Worm (Caenorhabditis elegans) whole organism, L3 larva: ENCODE data around the gene F12A10.1.

Source experiments
- R02D3.7 ChIP-seq: fragments of 150-350 bp; optimal IDR thresholded peaks from 2 replicates; lab custom pipeline; 2014; ENCODE audit warnings: missing biosample characterization, missing genetic modification characterization
- aly-2 ChIP-seq: fragments of 150-350 bp; optimal IDR thresholded peaks from 2 replicates; lab custom pipeline; 2014; ENCODE audit warnings: missing biosample characterization, missing genetic modification characterization
- ama-1 ChIP-seq: fragments of 150-350 bp; optimal IDR thresholded peaks from 2 replicates; lab custom pipeline; 2018
- ceh-16 ChIP-seq: sonication (generic microtip); optimal IDR thresholded peaks from 2 replicates; lab custom pipeline; 2017; ENCODE audit warnings: missing biosample characterization, missing genetic modification characterization
- ceh-28 ChIP-seq: fragments of 150-350 bp; optimal IDR thresholded peaks from 2 replicates; lab custom pipeline; 2014; ENCODE audit warnings: missing biosample characterization, missing genetic modification reagents, missing genetic modification characterization
- ceh-82 ChIP-seq: fragments of 150-350 bp; optimal IDR thresholded peaks from 2 replicates; lab custom pipeline; 2014; ENCODE audit warnings: missing biosample characterization, missing genetic modification characterization
- daf-12 ChIP-seq: fragments of 150-350 bp; optimal IDR thresholded peaks from 2 replicates; lab custom pipeline; 2014; ENCODE audit warnings: missing biosample characterization, missing genetic modification reagents, missing genetic modification characterization
- egl-5 ChIP-seq: fragments of 150-350 bp; optimal IDR thresholded peaks from 2 replicates; lab custom pipeline; 2017; ENCODE audit warnings: missing biosample characterization, missing genetic modification reagents, missing genetic modification characterization, inconsistent platforms
- elt-1 ChIP-seq: fragments of 150-350 bp; optimal IDR thresholded peaks from 2 replicates; lab custom pipeline; 2014; ENCODE audit warnings: missing biosample characterization, missing genetic modification characterization
- elt-2 ChIP-seq: sonication (generic microtip); optimal IDR thresholded peaks from 2 replicates; lab custom pipeline; 2016; ENCODE audit warnings: missing genetic modification reagents, mild to moderate bottlenecking, missing genetic modification characterization, missing compliant biosample characterization
- elt-3 ChIP-seq, 3 experiments: fragments of 150-350 bp in 1 of 3; sonication (generic microtip) in 2 of 3; optimal IDR thresholded peaks; 2 replicates in 2 of 3; 4 replicates in 1 of 3; lab custom pipeline; 2014 to 2017; ENCODE audit warnings: missing biosample characterization in 3 of 3, missing genetic modification characterization in 3 of 3
- fkh-10 ChIP-seq: sonication (generic microtip); optimal IDR thresholded peaks from 2 replicates; lab custom pipeline; 2017; ENCODE audit warnings: missing biosample characterization, missing genetic modification reagents, missing genetic modification characterization
- fkh-2 ChIP-seq: fragments of 150-350 bp; optimal IDR thresholded peaks from 2 replicates; lab custom pipeline; 2014; ENCODE audit warnings: missing biosample characterization, missing genetic modification reagents, missing genetic modification characterization
- fos-1 ChIP-seq: fragments of 150-350 bp; optimal IDR thresholded peaks from 2 replicates; lab custom pipeline; 2014; ENCODE audit warnings: missing biosample characterization, missing genetic modification characterization
- hmg-11 ChIP-seq: sonication (generic microtip); optimal IDR thresholded peaks from 2 replicates; lab custom pipeline; 2016; ENCODE audit warnings: missing genetic modification characterization, missing compliant biosample characterization
- jun-1 ChIP-seq: fragments of 150-350 bp; optimal IDR thresholded peaks from 2 replicates; lab custom pipeline; 2014; ENCODE audit warnings: missing biosample characterization, missing genetic modification reagents, missing genetic modification characterization
- lin-15B ChIP-seq: fragments of 150-350 bp; optimal IDR thresholded peaks from 2 replicates; lab custom pipeline; 2014; ENCODE audit warnings: missing biosample characterization, missing genetic modification characterization
- lin-39 ChIP-seq: fragments of 150-350 bp; optimal IDR thresholded peaks from 2 replicates; lab custom pipeline; 2018; ENCODE audit warnings: missing biosample characterization, missing genetic modification reagents, missing genetic modification characterization
- lsy-12 ChIP-seq: sonication (generic microtip); optimal IDR thresholded peaks from 2 replicates; lab custom pipeline; 2016; ENCODE audit warnings: mild to moderate bottlenecking, missing genetic modification characterization, missing compliant biosample characterization
- mdl-1 ChIP-seq: fragments of 150-350 bp; optimal IDR thresholded peaks from 2 replicates; lab custom pipeline; 2014; ENCODE audit warnings: missing biosample characterization, missing genetic modification characterization
- nfya-1 ChIP-seq: sonication (generic microtip); optimal IDR thresholded peaks from 2 replicates; lab custom pipeline; 2017; ENCODE audit warnings: missing genetic modification characterization, mild to moderate bottlenecking, missing compliant biosample characterization, antibody characterized with exemption, moderate library complexity; ENCODE audit not compliant: insufficient read depth
- nhr-11 ChIP-seq: fragments of 150-350 bp; optimal IDR thresholded peaks from 2 replicates; lab custom pipeline; 2014; ENCODE audit warnings: missing biosample characterization, missing genetic modification characterization
- nhr-12 ChIP-seq: fragments of 150-350 bp; optimal IDR thresholded peaks from 2 replicates; lab custom pipeline; 2014; ENCODE audit warnings: missing biosample characterization, missing genetic modification characterization
- nhr-23 ChIP-seq: fragments of 150-350 bp; optimal IDR thresholded peaks from 2 replicates; lab custom pipeline; 2014; ENCODE audit warnings: missing biosample characterization, missing genetic modification reagents, missing genetic modification characterization
- nhr-237 ChIP-seq: fragments of 150-350 bp; optimal IDR thresholded peaks from 2 replicates; lab custom pipeline; 2014; ENCODE audit warnings: missing biosample characterization, missing genetic modification characterization
- nhr-25 ChIP-seq: sonication (generic microtip); optimal IDR thresholded peaks from 2 replicates; lab custom pipeline; 2017; ENCODE audit warnings: missing biosample characterization, missing genetic modification characterization
- nhr-28 ChIP-seq: fragments of 150-350 bp; optimal IDR thresholded peaks from 2 replicates; lab custom pipeline; 2014; ENCODE audit warnings: missing biosample characterization, missing genetic modification characterization
- nhr-43 ChIP-seq: sonication (generic microtip); optimal IDR thresholded peaks from 2 replicates; lab custom pipeline; 2016; ENCODE audit warnings: mild to moderate bottlenecking, missing genetic modification characterization, missing compliant biosample characterization; ENCODE audit not compliant: poor library complexity, severe bottlenecking
- nhr-67 ChIP-seq: fragments of 150-350 bp; optimal IDR thresholded peaks from 2 replicates; lab custom pipeline; 2014; ENCODE audit warnings: missing biosample characterization, missing genetic modification characterization
- nhr-77 ChIP-seq: fragments of 150-350 bp; optimal IDR thresholded peaks from 2 replicates; lab custom pipeline; 2014; ENCODE audit warnings: missing biosample characterization, missing genetic modification characterization
- pha-4 ChIP-seq: fragments of 150-350 bp; optimal IDR thresholded peaks from 2 replicates; lab custom pipeline; 2014; ENCODE audit warnings: missing biosample characterization, missing genetic modification reagents, missing genetic modification characterization
- pqm-1 ChIP-seq: fragments of 150-350 bp; optimal IDR thresholded peaks from 2 replicates; lab custom pipeline; 2017; ENCODE audit warnings: missing biosample characterization, missing genetic modification characterization, inconsistent platforms
- sea-2 ChIP-seq: fragments of 150-350 bp; sonication (generic microtip); optimal IDR thresholded peaks from 4 replicates; lab custom pipeline; 2014; ENCODE audit warnings: missing biosample characterization, missing genetic modification reagents, missing genetic modification characterization
- skn-1 ChIP-seq: fragments of 150-350 bp; optimal IDR thresholded peaks from 2 replicates; lab custom pipeline; 2014; ENCODE audit warnings: missing biosample characterization, missing genetic modification characterization
- snpc-4 ChIP-seq: fragments of 150-350 bp; optimal IDR thresholded peaks from 2 replicates; lab custom pipeline; 2014; ENCODE audit warnings: missing biosample characterization, missing genetic modification characterization
- tbx-2 ChIP-seq: sonication (generic microtip); optimal IDR thresholded peaks from 2 replicates; lab custom pipeline; 2016; ENCODE audit warnings: mild to moderate bottlenecking, missing genetic modification characterization, missing compliant biosample characterization
- unc-39 ChIP-seq: sonication (generic microtip); optimal IDR thresholded peaks from 4 replicates; lab custom pipeline; 2017; ENCODE audit warnings: missing biosample characterization, missing genetic modification characterization
- unc-62 ChIP-seq: fragments of 150-350 bp; sonication (generic microtip); optimal IDR thresholded peaks from 4 replicates; lab custom pipeline; 2014; ENCODE audit warnings: missing biosample characterization, missing genetic modification reagents, missing genetic modification characterization
- zag-1 ChIP-seq: fragments of 150-350 bp; optimal IDR thresholded peaks from 2 replicates; lab custom pipeline; 2014; ENCODE audit warnings: missing biosample characterization, missing genetic modification characterization
- ztf-4 ChIP-seq: fragments of 150-350 bp; optimal IDR thresholded peaks from 2 replicates; lab custom pipeline; 2014; ENCODE audit warnings: missing biosample characterization, missing genetic modification characterization

Gene F12A10.1

ce11 chrII:5511417-5512353 lies 15.3 kb downstream of the F12A10.1 start:
- TF ChIP-seq snpc-4 (tag; lab: Kevin White, UChicago) (no peak), hmg-11 (no peak), ceh-28 (tag; lab: Kevin White, UChicago) (no peak), nhr-11 (tag; lab: Kevin White, UChicago) (no peak), zag-1 (tag; lab: Kevin White, UChicago) (no peak), aly-2 (tag; lab: Kevin White, UChicago) (no peak), nfya-1 (tag; lab: Kevin White, UChicago) (peak; percentile 64), sea-2 (GFP tag; lab: Kevin White, UChicago) (no peak), fos-1 (no peak), fkh-2 (no peak), elt-3 (tag; optimal IDR thresholded peaks at IDR 0.05; lab: Kevin White, UChicago) (no peak), nhr-28 (no peak), ztf-4 (tag; lab: Kevin White, UChicago) (no peak), nhr-23 (tag; lab: Kevin White, UChicago) (no peak), nhr-25 (tag; lab: Kevin White, UChicago) (peak; percentile 39), mdl-1 (no peak), egl-5 (tag; lab: Kevin White, UChicago) (no peak), ama-1 (lab: Kevin White, UChicago) (no peak), skn-1 (tag; lab: Kevin White, UChicago) (no peak), elt-2 (tag; lab: Kevin White, UChicago) (no peak), lin-39 (tag; lab: Kevin White, UChicago) (no peak), R02D3.7 (tag; lab: Kevin White, UChicago) (no peak), nhr-77 (tag; lab: Kevin White, UChicago) (no peak), nhr-67 (tag; lab: Kevin White, UChicago) (no peak), elt-1 (tag; lab: Kevin White, UChicago) (peak; percentile 63), nhr-43 (no peak), ceh-82 (tag; lab: Kevin White, UChicago) (no peak), daf-12 (no peak), unc-62 (no peak), ceh-16 (no peak), fkh-10 (GFP tag; lab: Kevin White, UChicago) (no peak), pqm-1 (tag; lab: Kevin White, UChicago) (no peak), nhr-237 (tag; lab: Kevin White, UChicago) (no peak), lsy-12 (tag; lab: Kevin White, UChicago) (no peak), jun-1 (no peak), nhr-12 (tag; lab: Kevin White, UChicago) (no peak), lin-15B (peak; percentile 2), tbx-2 (tag; lab: Kevin White, UChicago) (no peak), pha-4 (tag; lab: Kevin White, UChicago) (peak; percentile 38), unc-39 (tag; lab: Kevin White, UChicago) (no peak)

ce11 chrII:5512473-5513097 lies 16.2 kb downstream of the F12A10.1 start:
- TF ChIP-seq pqm-1 (tag; lab: Kevin White, UChicago) (peak; percentile 68), lsy-12 (tag; lab: Kevin White, UChicago) (no peak), elt-2 (tag; lab: Kevin White, UChicago) (peak; percentile 100)
- TF ChIP-seq, all 47 proteins: peak for 2
